Fruit fly (Drosophila melanogaster): ENCODE results near the gene CG33301.
A peak's percentile ranks its signal among the peaks of the same experiment; 100 is the strongest.

CG33301 gene

dm6 chr2L:10009800-10010658 lies 39.4 kb upstream of the CG33301 start (continued):
- TF ChIP-seq Lpt (GFP tag; optimal IDR thresholded peaks at IDR 0.05) (no peak), CrebB (tag; optimal IDR thresholded peaks at IDR 0.05) (peak; percentile 97), Abd-B (GFP tag; optimal IDR thresholded peaks at IDR 0.05) (peak; percentile 95), CG2129 (GFP tag; IDR thresholded peaks at IDR 0.05; ENCODE audit: partially characterized antibody) (no peak), ind (GFP tag; optimal IDR thresholded peaks at IDR 0.05) (peak; percentile 98), CG11504 (tag; optimal IDR thresholded peaks at IDR 0.05) (peak; percentile 95), Mes4 (GFP tag; optimal IDR thresholded peaks at IDR 0.05) (peak; percentile 95), nerfin-1 (tag; optimal IDR thresholded peaks at IDR 0.05) (peak; percentile 88), CG12236 (GFP tag; optimal IDR thresholded peaks at IDR 0.05) (peak; percentile 91), pb (GFP tag; optimal IDR thresholded peaks at IDR 0.05) (peak; percentile 97), al (GFP tag; IDR thresholded peaks at IDR 0.05) (peak; percentile 98), CG6254 (GFP tag; optimal IDR thresholded peaks at IDR 0.05) (peak; percentile 79), run (tag; optimal IDR thresholded peaks at IDR 0.05) (peak; percentile 89), CG9437 (GFP tag; optimal IDR thresholded peaks at IDR 0.05) (peak; percentile 75), CG14965 (GFP tag; optimal IDR thresholded peaks at IDR 0.05; ENCODE audit: borderline replicate concordance) (peak; percentile 86), CG6654 (GFP tag; optimal IDR thresholded peaks at IDR 0.05) (peak; percentile 88), br (optimal IDR thresholded peaks at IDR 0.05) (no peak), Fer2 (tag; optimal IDR thresholded peaks at IDR 0.05) (peak; percentile 94), Nf-YB (GFP tag; optimal IDR thresholded peaks at IDR 0.05) (peak; percentile 80), CG8359 (GFP tag; optimal IDR thresholded peaks at IDR 0.05; ENCODE audit: borderline replicate concordance) (peak; percentile 78), fu2 (GFP tag; optimal IDR thresholded peaks at IDR 0.05) (peak; percentile 97), Sox100B (GFP tag; optimal IDR thresholded peaks at IDR 0.05) (peak; percentile 89), bcd (GFP tag; optimal IDR thresholded peaks at IDR 0.05) (peak; percentile 96), CG18011 (GFP tag; optimal IDR thresholded peaks at IDR 0.05) (peak; percentile 86), Doc3 (GFP tag; IDR thresholded peaks at IDR 0.05; ENCODE audit: partially characterized antibody) (no peak), pnt (GFP tag; optimal IDR thresholded peaks at IDR 0.05) (peak; percentile 98), CG13894 (tag; optimal IDR thresholded peaks at IDR 0.05) (no peak), CG7839 (tag; optimal IDR thresholded peaks at IDR 0.05) (peak; percentile 97), CG17912 (GFP tag; optimal IDR thresholded peaks at IDR 0.05) (peak; percentile 95), CG32772 (GFP tag; IDR thresholded peaks at IDR 0.05) (peak; percentile 97), cwo (GFP tag; optimal IDR thresholded peaks at IDR 0.05) (peak; percentile 94), CG4854 (GFP tag; optimal IDR thresholded peaks at IDR 0.05) (peak; percentile 95), CG3847 (GFP tag; IDR thresholded peaks at IDR 0.05) (peak; percentile 98), CG34376 (GFP tag; optimal IDR thresholded peaks at IDR 0.05) (peak; percentile 96), Oaz (GFP tag; IDR thresholded peaks at IDR 0.05) (peak; percentile 95), aop (GFP tag; IDR thresholded peaks at IDR 0.05) (peak; percentile 94), Myb (GFP tag; optimal IDR thresholded peaks at IDR 0.05) (peak; percentile 90), abd-A (tag; optimal IDR thresholded peaks at IDR 0.05) (no peak), D (optimal IDR thresholded peaks at IDR 0.05) (no peak), D (GFP tag; optimal IDR thresholded peaks at IDR 0.05) (peak; percentile 92), so (GFP tag; IDR thresholded peaks at IDR 0.05) (peak; percentile 97), mld (GFP tag; IDR thresholded peaks at IDR 0.05; ENCODE audit: partially characterized antibody) (no peak), CG7987 (GFP tag; optimal IDR thresholded peaks at IDR 0.05) (peak; percentile 95), CG14667 (GFP tag; IDR thresholded peaks at IDR 0.05) (peak; percentile 95), disco-r (GFP tag; optimal IDR thresholded peaks at IDR 0.05) (peak; percentile 94), eyg (GFP tag; optimal IDR thresholded peaks at IDR 0.05) (peak; percentile 94), mirr (GFP tag; optimal IDR thresholded peaks at IDR 0.05) (peak; percentile 96), CG7357 (GFP tag; IDR thresholded peaks at IDR 0.05) (peak; percentile 91), CG10979 (tag; optimal IDR thresholded peaks at IDR 0.05) (peak; percentile 95)

Data from whole organism, embryonic.